Worm (Caenorhabditis elegans): ENCODE data around the gene perm-5.

The perm-5 gene

DNA sequence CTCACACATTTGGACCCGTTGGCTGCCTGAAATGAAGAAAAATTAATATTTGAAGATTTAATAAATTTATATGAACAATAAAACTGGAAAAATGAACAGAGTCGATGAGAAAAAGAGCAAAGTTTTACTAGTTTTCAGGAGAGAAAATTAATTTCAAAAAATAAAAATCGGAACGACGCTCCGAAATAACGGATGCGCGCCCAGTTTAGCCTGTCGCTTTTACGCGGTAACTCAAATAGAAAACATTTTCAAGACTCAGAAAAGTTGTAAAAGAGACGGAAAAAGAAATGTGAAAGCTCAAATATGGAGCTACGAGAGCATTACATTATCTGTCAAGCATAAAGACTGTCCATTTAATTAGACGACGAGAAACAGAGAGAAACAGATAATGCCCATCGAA, at the start of gene perm-5, which contains the start of gene C55C3.73:
Gene perm-5 (minus strand): TSS at position 26 of the 400 bp plus-strand sequence.
Gene C55C3.73 (minus strand): TSS at position 9 of the 400 bp plus-strand sequence.
- TF ChIP-seq him-1 (tag; optimal IDR thresholded peaks at IDR 0.05) = no peak
- no peak for TF ChIP-seq W03F9.2 (tag; optimal IDR thresholded peaks at IDR 0.05)
- no peak for TF ChIP-seq dao-5 (tag; optimal IDR thresholded peaks at IDR 0.05)

- no peak for TF ChIP-seq him-1 (tag; optimal IDR thresholded peaks at IDR 0.05)
- TF ChIP-seq W03F9.2 (tag; optimal IDR thresholded peaks at IDR 0.05) = no peak
- no peak for TF ChIP-seq dao-5 (tag; optimal IDR thresholded peaks at IDR 0.05)
Observed at ce11 chrIV:5752704-5753103, 49.4 kb upstream of the perm-5 start.

DNA sequence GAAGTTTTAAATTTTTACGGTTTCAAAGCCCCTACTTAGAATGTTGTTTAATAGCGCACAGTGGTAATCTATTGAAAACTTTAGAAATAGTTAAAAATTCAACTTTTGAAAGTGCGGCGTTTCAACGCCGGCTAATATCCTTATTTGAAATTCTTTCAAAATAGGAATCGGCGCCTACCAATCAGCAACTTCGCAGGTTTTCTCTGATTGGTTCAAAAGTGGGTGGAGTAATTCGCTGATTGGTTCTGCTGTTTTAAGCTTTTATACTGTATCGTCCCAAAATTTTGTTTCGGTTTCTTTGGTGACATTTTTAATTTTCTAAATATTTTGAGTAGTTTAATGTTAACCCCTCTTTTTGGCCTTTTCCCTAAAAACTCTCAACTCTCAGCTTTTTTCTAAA, 48.7 kb upstream of the perm-5 start:
- TF ChIP-seq dao-5 (tag; optimal IDR thresholded peaks at IDR 0.05) = no peak

DNA sequence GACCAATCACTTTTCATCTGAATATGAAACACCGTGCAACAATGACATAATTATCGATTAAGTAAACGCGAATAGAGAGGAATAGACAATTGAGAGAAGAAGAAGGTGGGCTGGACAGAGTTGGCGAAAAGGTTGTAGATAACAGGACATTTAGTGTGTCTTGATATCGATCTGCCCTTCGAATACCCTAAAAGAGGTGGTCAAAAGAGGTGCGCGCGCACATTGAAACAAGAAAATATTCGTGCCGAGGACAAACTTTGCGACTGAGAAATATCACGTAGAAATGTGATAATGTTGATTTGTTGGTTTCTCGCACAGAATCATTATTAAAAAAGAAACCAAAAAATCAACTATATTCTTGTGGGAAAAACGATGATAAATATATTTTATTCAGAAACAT, 46.6 kb upstream of the perm-5 start:
- TF ChIP-seq dao-5 (tag; optimal IDR thresholded peaks at IDR 0.05) (no peak), him-1 (tag; optimal IDR thresholded peaks at IDR 0.05) (no peak), W03F9.2 (tag; optimal IDR thresholded peaks at IDR 0.05) (no peak)

ce11 chrIV:5744114-5744513, 40.8 kb upstream of the perm-5 start, which contains the start of gene C45E5.1:
TSS of gene C45E5.1 (plus strand) at chrIV:5744403.
- TF ChIP-seq W03F9.2 (tag; optimal IDR thresholded peaks at IDR 0.05) (no peak), dao-5 (tag; optimal IDR thresholded peaks at IDR 0.05) (no peak), him-1 (tag; optimal IDR thresholded peaks at IDR 0.05) (no peak)

DNA sequence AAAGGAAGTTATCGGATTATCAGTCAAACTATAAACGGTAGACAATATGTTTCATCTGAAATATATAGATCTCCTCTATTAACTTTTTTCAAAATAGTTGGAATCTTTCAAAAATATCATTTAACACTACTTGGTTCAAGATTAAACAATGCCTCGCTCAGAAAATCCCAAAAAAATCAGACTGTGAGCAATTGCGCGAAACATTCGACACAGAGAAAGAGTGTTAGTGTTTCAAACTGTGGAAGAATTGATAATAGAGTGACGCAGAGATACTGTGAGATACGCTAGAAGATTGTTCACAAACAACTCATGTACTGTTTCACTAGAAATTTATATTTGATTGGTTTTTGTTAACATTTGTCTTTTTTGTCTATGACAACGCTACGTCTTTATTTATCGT, 37.8 kb upstream of the perm-5 start, which contains the start of gene chil-11:
Gene chil-11 (plus strand): TSS at position 301 of the 400 bp plus-strand sequence.
- TF ChIP-seq him-1 (tag; optimal IDR thresholded peaks at IDR 0.05) (no peak), dao-5 (tag; optimal IDR thresholded peaks at IDR 0.05) (no peak), W03F9.2 (tag; optimal IDR thresholded peaks at IDR 0.05) (no peak)

DNA sequence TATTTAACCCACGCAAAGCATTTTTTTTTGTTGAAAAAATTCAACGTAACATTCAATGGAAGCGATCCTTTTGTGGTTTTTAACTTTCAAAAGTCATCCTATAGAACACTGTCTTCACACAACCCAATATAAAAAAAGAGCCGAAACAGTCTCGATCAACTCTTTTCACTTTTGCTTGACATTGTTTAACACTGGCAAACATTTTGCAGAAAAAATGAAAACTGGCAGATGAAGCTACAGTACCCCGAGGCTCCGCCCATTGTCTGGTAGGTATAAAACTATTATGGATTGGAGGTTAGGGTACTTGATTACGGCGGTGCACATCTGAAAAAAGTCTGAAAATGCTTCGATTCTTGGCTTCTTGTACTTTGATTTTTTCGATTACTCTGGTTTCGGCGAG, 31.5 kb upstream of the perm-5 start, which contains the start of gene cpg-18:
Gene cpg-18 (plus strand): TSS at position 301 of the 400 bp plus-strand sequence.
- TF ChIP-seq him-1 (tag; optimal IDR thresholded peaks at IDR 0.05) (no peak), W03F9.2 (tag; optimal IDR thresholded peaks at IDR 0.05) (no peak), dao-5 (tag; optimal IDR thresholded peaks at IDR 0.05) (no peak)

DNA sequence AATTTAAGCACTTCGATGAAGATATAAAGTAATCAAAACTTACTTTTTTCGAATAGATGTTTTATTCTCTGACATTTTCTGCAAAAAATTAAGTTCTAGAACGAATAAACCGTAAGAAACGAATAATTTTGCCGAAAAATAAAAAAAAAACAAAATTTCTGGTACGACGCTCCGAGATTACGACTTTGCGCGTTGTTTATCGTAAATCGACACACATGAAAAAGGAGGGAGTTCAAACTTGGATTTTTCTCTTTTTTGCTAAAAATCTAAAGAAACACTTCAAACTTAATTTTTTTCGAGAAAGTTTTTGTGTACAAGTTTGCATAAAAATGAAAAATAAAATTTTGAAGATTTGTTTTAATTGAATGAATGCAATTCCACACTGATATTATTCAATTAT, 28.3 kb upstream of the perm-5 start, which contains the start of gene H35B03.2:
Gene H35B03.2 (minus strand): TSS at position 78 of the 400 bp plus-strand sequence.
- TF ChIP-seq W03F9.2 (tag; optimal IDR thresholded peaks at IDR 0.05) (no peak), him-1 (tag; optimal IDR thresholded peaks at IDR 0.05) (no peak), dao-5 (tag; optimal IDR thresholded peaks at IDR 0.05) (no peak)

DNA sequence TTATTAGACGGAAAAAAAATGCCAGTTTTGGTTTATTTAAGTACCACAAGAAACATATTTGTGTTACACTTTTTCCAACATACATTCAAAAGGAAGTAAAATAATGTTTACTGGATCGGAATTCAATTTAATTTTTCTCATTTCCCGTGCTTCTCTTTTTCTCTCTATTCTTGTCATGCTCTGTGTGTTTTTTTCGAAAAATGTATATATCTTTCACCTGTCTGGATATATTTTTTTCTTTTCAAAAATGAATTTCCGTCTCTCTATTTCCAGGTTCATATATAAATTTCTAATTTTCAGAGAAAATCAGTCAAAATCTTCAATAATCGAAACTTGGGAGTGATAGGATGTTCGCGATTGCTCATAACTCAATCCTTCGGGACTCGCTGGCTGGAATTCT, 22.0 kb upstream of the perm-5 start, which contains the start of gene H35B03.1:
Gene H35B03.1 (plus strand): TSS at position 301 of the 400 bp plus-strand sequence.
- no peak for TF ChIP-seq W03F9.2 (tag; optimal IDR thresholded peaks at IDR 0.05)
- no peak for TF ChIP-seq dao-5 (tag; optimal IDR thresholded peaks at IDR 0.05)
- TF ChIP-seq him-1 (tag; optimal IDR thresholded peaks at IDR 0.05) = no peak

ce11 chrIV:5723659-5724058, 20.4 kb upstream of the perm-5 start:
- TF ChIP-seq dao-5 (tag; optimal IDR thresholded peaks at IDR 0.05) (no peak), him-1 (tag; optimal IDR thresholded peaks at IDR 0.05) (no peak), W03F9.2 (tag; optimal IDR thresholded peaks at IDR 0.05) (no peak)

DNA sequence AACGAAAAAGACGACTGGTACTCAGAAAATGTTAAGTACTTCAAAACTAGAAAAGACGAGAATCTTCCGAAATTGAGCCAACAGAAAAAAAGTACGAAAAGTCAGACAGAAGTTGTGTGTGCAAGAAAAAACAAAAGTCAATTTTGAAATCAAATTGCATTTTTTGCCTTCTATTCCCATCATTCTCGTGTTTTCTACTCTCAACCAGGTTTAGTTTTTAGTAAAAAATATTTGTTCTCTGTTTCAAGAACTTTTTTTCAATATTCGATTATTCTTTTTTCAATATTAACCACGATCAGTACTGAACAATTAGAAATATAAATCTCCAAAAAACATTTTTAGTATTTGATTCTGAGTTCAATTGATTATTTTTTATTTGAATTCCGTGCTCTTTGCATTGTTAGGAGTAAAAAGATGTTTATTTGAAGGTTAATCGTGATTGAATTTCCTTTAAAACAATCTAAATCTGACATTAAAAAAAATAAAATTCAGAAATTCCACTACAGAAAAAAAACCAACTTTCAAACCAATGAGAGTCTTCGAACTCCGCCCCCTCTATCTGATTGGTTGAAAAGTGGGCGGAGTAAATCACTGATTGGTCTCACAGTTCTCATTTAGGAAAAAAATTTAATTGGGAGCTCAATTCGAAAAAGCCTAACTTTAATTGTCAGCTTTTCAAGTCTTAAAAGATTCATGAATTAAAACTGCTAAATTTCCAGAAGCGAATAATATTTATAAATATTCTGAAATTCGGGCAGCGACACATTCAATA, 12.3 kb upstream of the perm-5 start:
- TF ChIP-seq W03F9.2 (tag; optimal IDR thresholded peaks at IDR 0.05) (no peak), dao-5 (tag; optimal IDR thresholded peaks at IDR 0.05) (no peak), him-1 (tag; optimal IDR thresholded peaks at IDR 0.05) (no peak)

ce11 chrIV:5708796-5709195, 5.5 kb upstream of the perm-5 start, which contains the start of gene C55C3.1:
TSS of gene C55C3.1 (plus strand) at chrIV:5709096.
- TF ChIP-seq W03F9.2 (tag; optimal IDR thresholded peaks at IDR 0.05) = no peak
- no peak for TF ChIP-seq dao-5 (tag; optimal IDR thresholded peaks at IDR 0.05)
- TF ChIP-seq him-1 (tag; optimal IDR thresholded peaks at IDR 0.05) = no peak

DNA sequence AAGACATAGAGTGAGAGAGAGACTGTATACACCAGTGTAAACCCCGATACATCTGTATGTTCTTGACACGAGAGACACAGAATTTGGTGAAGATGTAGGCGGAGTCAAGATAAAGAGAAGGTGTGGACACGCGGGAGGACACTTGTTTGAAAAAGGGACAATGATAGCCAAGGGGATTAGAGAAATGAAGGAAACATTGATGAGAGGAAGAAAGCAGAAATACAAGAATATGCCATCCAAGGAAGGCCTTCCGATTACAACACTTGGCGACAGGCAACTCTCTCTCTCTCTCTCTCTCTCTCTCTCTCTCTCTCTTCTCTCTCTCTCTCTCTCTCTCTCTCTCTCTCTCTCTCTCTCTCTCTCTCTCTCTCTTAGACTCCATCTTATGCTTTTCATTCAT, 3.3 kb upstream of the perm-5 start:
- TF ChIP-seq dao-5 (tag; optimal IDR thresholded peaks at IDR 0.05) (no peak), him-1 (tag; optimal IDR thresholded peaks at IDR 0.05) (no peak), W03F9.2 (tag; optimal IDR thresholded peaks at IDR 0.05) (no peak)

DNA sequence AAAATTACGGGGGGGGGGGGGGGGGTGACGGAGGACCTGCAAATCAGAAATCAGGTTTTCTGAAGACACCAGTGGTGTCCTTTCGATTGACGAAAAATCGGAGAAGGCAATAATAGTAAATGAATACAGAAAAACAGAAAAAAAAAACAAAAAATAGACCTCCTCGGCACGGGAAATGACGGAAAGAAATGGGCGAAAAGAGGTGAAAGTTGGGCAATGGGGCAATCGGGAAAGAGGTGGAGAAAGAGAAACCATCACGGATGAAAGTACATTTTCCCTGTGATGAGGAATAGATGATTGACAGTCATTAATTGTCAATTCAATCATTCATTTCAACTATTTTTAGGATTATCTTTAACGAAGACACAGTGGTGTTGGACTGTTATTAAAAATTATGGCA, 649 bp upstream of the perm-5 start:
- TF ChIP-seq dao-5 (tag; optimal IDR thresholded peaks at IDR 0.05) = no peak
- no peak for TF ChIP-seq him-1 (tag; optimal IDR thresholded peaks at IDR 0.05)
- TF ChIP-seq W03F9.2 (tag; optimal IDR thresholded peaks at IDR 0.05) = no peak
